Fruit fly (Drosophila melanogaster): ENCODE results near the gene Ogg1.

Ogg1 gene

DNA sequence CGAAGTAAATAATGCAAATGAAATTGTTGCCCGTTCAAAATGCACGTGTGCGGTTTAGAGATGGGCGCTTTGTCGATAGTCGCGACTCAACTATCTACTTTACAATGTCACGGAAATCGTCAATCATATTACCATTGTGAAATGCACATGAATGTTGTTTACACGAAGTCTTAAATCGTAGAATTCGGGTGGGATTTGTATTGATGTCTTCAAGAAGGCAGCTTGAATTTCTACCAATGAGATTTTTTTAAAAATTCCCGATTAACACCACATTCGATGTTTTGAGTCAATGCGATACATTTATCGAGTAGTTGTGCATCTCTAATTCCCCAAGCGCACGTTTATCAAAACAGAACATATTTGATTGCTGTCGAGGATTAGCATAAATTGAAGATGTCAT is 30.1 kb downstream of the Ogg1 start, which contains the start of gene CG1789:
Gene CG1789, plus strand, starts transcription at position 308 of the 400 bp plus-strand sequence.
- TF ChIP-seq CG17801 (GFP tag; optimal IDR thresholded peaks at IDR 0.05; ENCODE audit: partially characterized antibody), result no peak

DNA sequence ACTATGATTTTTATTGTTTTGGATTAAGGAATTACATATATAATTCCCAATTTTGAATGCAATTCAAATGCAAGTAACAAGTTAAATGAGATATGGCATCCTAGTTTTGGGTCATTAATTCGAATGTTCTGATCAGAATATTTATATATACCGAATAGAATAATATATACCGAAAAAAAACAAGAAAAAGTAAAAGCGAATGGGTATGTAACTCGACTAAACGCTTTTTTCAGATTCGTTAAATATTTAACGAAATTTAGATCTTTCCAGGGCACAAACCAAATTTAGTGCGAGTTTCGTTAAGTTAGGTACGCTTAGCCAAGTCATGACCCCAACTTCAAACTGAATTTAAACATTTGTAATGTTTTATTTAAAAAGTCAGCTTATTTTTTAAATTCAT is 31.4 kb downstream of the Ogg1 start:
- TF ChIP-seq CG17801 (GFP tag; optimal IDR thresholded peaks at IDR 0.05; ENCODE audit: partially characterized antibody), result peak; percentile 7

DNA sequence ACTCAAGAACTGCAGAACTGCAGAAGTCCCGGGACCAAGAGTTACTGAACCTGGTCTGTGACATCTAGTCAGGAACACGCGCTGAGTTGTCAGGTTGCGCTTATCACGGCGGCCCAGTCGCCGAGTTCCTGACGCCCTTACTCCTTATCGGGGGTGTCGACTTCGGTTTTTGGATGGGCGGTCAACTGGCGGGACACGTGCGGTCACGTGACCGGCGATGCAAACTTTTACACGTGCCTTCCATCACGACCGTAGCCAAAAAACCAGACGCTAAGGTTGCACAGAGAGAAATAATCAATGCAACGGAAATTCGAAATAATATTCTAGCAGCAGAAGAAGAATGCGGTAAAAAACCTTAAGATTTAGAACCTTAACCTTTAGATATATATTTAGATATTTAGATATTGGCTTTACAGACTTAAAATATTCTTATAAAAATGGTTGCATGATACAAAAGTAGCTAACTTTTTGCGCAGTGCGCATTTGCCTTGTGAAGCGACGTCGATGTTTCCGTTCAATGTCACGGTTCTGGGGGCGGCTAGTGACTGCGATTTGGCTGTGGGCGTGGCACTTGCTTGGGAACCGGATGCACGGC is 33.4 kb downstream of the Ogg1 start:
- no peak for TF ChIP-seq CG17801 (GFP tag; optimal IDR thresholded peaks at IDR 0.05; ENCODE audit: partially characterized antibody)

DNA sequence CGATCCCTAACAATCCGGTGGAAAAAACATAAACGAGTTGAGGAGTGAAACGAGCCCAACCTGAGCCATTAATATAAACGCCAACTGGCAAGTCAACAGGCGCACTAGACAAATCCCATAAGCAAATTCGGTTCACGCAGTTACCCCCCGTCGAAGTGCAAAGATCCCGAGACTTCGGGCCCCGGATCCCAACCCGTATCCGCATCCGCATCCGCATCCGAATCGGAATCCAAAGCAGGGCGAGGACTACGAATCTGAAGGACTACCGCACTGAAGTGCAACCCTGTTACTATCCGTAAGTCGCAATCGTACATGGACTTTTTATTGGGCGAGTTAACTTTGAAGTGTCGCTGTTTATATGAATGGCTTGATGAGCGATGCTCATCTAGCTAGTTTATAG is 34.7 kb downstream of the Ogg1 start:
- TF ChIP-seq CG17801 (GFP tag; optimal IDR thresholded peaks at IDR 0.05; ENCODE audit: partially characterized antibody), result no peak

DNA sequence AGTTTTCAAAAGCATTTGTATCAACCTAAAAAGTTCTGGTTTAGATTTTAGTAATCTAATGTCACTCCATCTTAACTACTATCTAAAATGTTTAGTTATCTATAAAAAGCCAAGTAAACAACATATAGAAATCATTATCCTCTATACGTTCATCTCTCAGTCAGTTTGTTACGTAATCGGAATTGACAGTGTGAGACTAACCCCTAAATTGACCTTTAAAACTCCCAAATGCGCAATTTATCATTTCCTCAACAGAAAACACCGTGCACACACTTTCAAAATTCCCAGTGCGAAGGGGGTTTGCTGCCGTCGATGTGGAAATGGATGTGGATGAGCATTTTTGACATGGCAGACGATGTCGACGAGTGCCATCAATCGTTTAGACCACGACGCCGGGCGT is 35.1 kb downstream of the Ogg1 start:
- TF ChIP-seq CG17801 (GFP tag; optimal IDR thresholded peaks at IDR 0.05; ENCODE audit: partially characterized antibody), result no peak

- TF ChIP-seq CG17801 (GFP tag; optimal IDR thresholded peaks at IDR 0.05; ENCODE audit: partially characterized antibody), result no peak
These were observed 36.7 kb downstream of the Ogg1 start for dm6 chrX:8726816-8727215.

DNA sequence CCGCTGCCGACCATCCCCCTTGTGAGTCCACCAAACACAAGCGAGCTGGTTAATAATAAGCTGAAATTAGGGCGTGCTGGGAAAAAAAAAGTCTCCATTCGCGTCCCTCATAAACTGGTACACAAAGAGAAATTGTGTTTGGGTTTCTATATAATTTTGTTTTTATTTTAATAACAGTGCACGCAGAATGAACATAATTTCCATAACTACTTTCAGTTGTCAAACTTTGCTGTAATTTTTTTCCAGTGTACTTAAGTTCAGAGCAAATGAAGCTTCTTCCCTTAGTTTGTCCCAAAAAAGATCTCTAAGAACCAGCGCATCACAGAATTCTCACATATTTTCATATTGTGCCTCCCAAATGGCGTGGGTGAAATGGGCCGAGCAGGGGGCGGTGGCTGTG is 37.9 kb downstream of the Ogg1 start:
- no peak for TF ChIP-seq CG17801 (GFP tag; optimal IDR thresholded peaks at IDR 0.05; ENCODE audit: partially characterized antibody)

dm6 chrX:8730306-8730705 is 40.2 kb downstream of the Ogg1 start:
- TF ChIP-seq CG17801 (GFP tag; optimal IDR thresholded peaks at IDR 0.05; ENCODE audit: partially characterized antibody), result no peak

dm6 chrX:8731464-8731863 is 41.3 kb downstream of the Ogg1 start:
- no peak for TF ChIP-seq CG17801 (GFP tag; optimal IDR thresholded peaks at IDR 0.05; ENCODE audit: partially characterized antibody)

- no peak for TF ChIP-seq CG17801 (GFP tag; optimal IDR thresholded peaks at IDR 0.05; ENCODE audit: partially characterized antibody)
These were observed 42.3 kb downstream of the Ogg1 start for dm6 chrX:8732379-8732778.
